Worm (Caenorhabditis elegans) whole organism, L2 larva: Measurements from ENCODE around the gene ubh-4.

Experiments used
- C34F6.9 ChIP-seq: fragments of 150-350 bp; optimal IDR thresholded peaks from 2 replicates; lab custom pipeline; 2014; ENCODE audit warnings: missing biosample characterization, missing genetic modification characterization
- F13H6.1 ChIP-seq: sonication (generic microtip); optimal IDR thresholded peaks from 2 replicates; lab custom pipeline; 2016; ENCODE audit warnings: missing genetic modification characterization, missing compliant biosample characterization
- R02D3.7 ChIP-seq: fragments of 150-350 bp; optimal IDR thresholded peaks from 2 replicates; lab custom pipeline; 2014; ENCODE audit warnings: missing biosample characterization, missing genetic modification characterization
- Y55F3AM.14 ChIP-seq: fragments of 200-800 bp; sonication (Bioruptor generic); optimal IDR thresholded peaks from 2 replicates; lab custom pipeline; 2018; ENCODE audit warnings: mild to moderate bottlenecking, missing genetic modification characterization, missing compliant biosample characterization
- ZK546.5 ChIP-seq: sonication (generic microtip); optimal IDR thresholded peaks from 2 replicates; lab custom pipeline; 2017; ENCODE audit warnings: missing biosample characterization, missing genetic modification characterization
- alr-1 ChIP-seq: fragments of 150-350 bp; optimal IDR thresholded peaks from 2 replicates; lab custom pipeline; 2014; ENCODE audit warnings: missing biosample characterization, missing genetic modification characterization
- aly-2 ChIP-seq: fragments of 150-350 bp; optimal IDR thresholded peaks from 2 replicates; lab custom pipeline; 2014; ENCODE audit warnings: missing biosample characterization, missing genetic modification characterization
- blmp-1 ChIP-seq: sonication (generic microtip); optimal IDR thresholded peaks from 2 replicates; lab custom pipeline; 2017; ENCODE audit warnings: missing genetic modification characterization, mild to moderate bottlenecking, missing compliant biosample characterization, antibody characterized with exemption, moderate library complexity; ENCODE audit not compliant: insufficient read depth
- ceh-16 ChIP-seq: fragments of 150-350 bp; optimal IDR thresholded peaks from 2 replicates; lab custom pipeline; 2014; ENCODE audit warnings: missing biosample characterization, missing genetic modification characterization
- ceh-82 ChIP-seq: fragments of 150-350 bp; optimal IDR thresholded peaks from 2 replicates; lab custom pipeline; 2014; ENCODE audit warnings: missing biosample characterization, missing genetic modification characterization
- crh-2 ChIP-seq: sonication (generic microtip); optimal IDR thresholded peaks from 2 replicates; lab custom pipeline; 2017; ENCODE audit warnings: missing biosample characterization, missing genetic modification characterization
- dmd-4 ChIP-seq: sonication (generic microtip); optimal IDR thresholded peaks from 2 replicates; lab custom pipeline; 2017; ENCODE audit warnings: missing biosample characterization, missing genetic modification characterization
- egl-27 ChIP-seq: sonication (generic microtip); optimal IDR thresholded peaks from 3 replicates; lab custom pipeline; 2017; ENCODE audit warnings: missing biosample characterization, missing genetic modification reagents, missing genetic modification characterization
- elt-1 ChIP-seq: fragments of 150-350 bp; optimal IDR thresholded peaks from 2 replicates; lab custom pipeline; 2014; ENCODE audit warnings: missing biosample characterization, missing genetic modification characterization
- elt-3 ChIP-seq: sonication (generic microtip); optimal IDR thresholded peaks from 2 replicates; lab custom pipeline; 2017; ENCODE audit warnings: missing biosample characterization, missing genetic modification characterization
- fos-1 ChIP-seq: fragments of 150-350 bp; optimal IDR thresholded peaks from 2 replicates; lab custom pipeline; 2014; ENCODE audit warnings: missing biosample characterization, missing genetic modification characterization
- gmeb-1 ChIP-seq: fragments of 150-350 bp; optimal IDR thresholded peaks from 2 replicates; lab custom pipeline; 2014; ENCODE audit warnings: missing biosample characterization, missing genetic modification characterization
- lin-11 ChIP-seq: fragments of 150-350 bp; sonication (generic microtip); optimal IDR thresholded peaks from 2 replicates; lab custom pipeline; 2014; ENCODE audit warnings: missing biosample characterization, missing genetic modification characterization, inconsistent platforms, mixed read lengths
- lin-13 ChIP-seq: fragments of 150-350 bp; optimal IDR thresholded peaks from 2 replicates; lab custom pipeline; 2014; ENCODE audit warnings: missing biosample characterization, missing genetic modification reagents, missing genetic modification characterization
- lin-39 ChIP-seq: fragments of 150-350 bp; optimal IDR thresholded peaks from 2 replicates; lab custom pipeline; 2014; ENCODE audit warnings: missing biosample characterization, missing genetic modification reagents, missing genetic modification characterization
- lsy-2 ChIP-seq, 2 experiments: fragments of 150-350 bp in 1 of 2; sonication (generic microtip) in 1 of 2; optimal IDR thresholded peaks; 2 replicates each; lab custom pipeline; 2014 to 2017; ENCODE audit warnings: missing biosample characterization in 2 of 2, missing genetic modification characterization in 2 of 2
- mab-5 ChIP-seq: fragments of 150-350 bp; optimal IDR thresholded peaks from 2 replicates; lab custom pipeline; 2014; ENCODE audit warnings: missing biosample characterization, missing genetic modification characterization
- mbf-1 ChIP-seq: sonication (generic microtip); optimal IDR thresholded peaks from 2 replicates; lab custom pipeline; 2017; ENCODE audit warnings: missing biosample characterization, missing genetic modification characterization
- mdl-1 ChIP-seq, 2 experiments: fragments of 150-350 bp in 1 of 2; sonication (generic microtip) in 1 of 2; optimal IDR thresholded peaks; 2 replicates each; lab custom pipeline; 2017; ENCODE audit warnings: missing biosample characterization in 2 of 2, missing genetic modification characterization in 2 of 2
- nhr-10 ChIP-seq: sonication (generic microtip); optimal IDR thresholded peaks from 2 replicates; lab custom pipeline; 2017; ENCODE audit warnings: missing biosample characterization, missing genetic modification characterization
- nhr-11 ChIP-seq: fragments of 150-350 bp; optimal IDR thresholded peaks from 2 replicates; lab custom pipeline; 2014; ENCODE audit warnings: missing biosample characterization, missing genetic modification characterization
- nhr-12 ChIP-seq: fragments of 150-350 bp; optimal IDR thresholded peaks from 2 replicates; lab custom pipeline; 2014; ENCODE audit warnings: missing biosample characterization, missing genetic modification characterization
- nhr-129 ChIP-seq: fragments of 150-350 bp; optimal IDR thresholded peaks from 2 replicates; lab custom pipeline; 2014; ENCODE audit warnings: missing biosample characterization, missing genetic modification characterization
- nhr-21 ChIP-seq: fragments of 150-350 bp; optimal IDR thresholded peaks from 2 replicates; lab custom pipeline; 2014; ENCODE audit warnings: missing biosample characterization, missing genetic modification characterization
- nhr-23 ChIP-seq: fragments of 150-350 bp; optimal IDR thresholded peaks from 2 replicates; lab custom pipeline; 2014; ENCODE audit warnings: missing biosample characterization, missing genetic modification reagents, missing genetic modification characterization
- nhr-237 ChIP-seq: fragments of 150-350 bp; optimal IDR thresholded peaks from 2 replicates; lab custom pipeline; 2014; ENCODE audit warnings: missing biosample characterization, missing genetic modification characterization
- nhr-25 ChIP-seq: fragments of 150-350 bp; sonication (generic microtip); optimal IDR thresholded peaks from 3 replicates; lab custom pipeline; 2014; ENCODE audit warnings: missing biosample characterization, missing genetic modification characterization
- nhr-6 ChIP-seq: fragments of 150-350 bp; optimal IDR thresholded peaks from 2 replicates; lab custom pipeline; 2014; ENCODE audit warnings: missing biosample characterization, missing genetic modification characterization
- peb-1 ChIP-seq: fragments of 150-350 bp; optimal IDR thresholded peaks from 2 replicates; lab custom pipeline; 2014; ENCODE audit warnings: missing biosample characterization, missing genetic modification characterization
- sem-4 ChIP-seq: fragments of 150-350 bp; optimal IDR thresholded peaks from 2 replicates; lab custom pipeline; 2014; ENCODE audit warnings: missing biosample characterization, missing genetic modification reagents, missing genetic modification characterization
- skn-1 ChIP-seq: sonication (generic microtip); optimal IDR thresholded peaks from 2 replicates; lab custom pipeline; 2017; ENCODE audit warnings: missing biosample characterization, missing genetic modification characterization
- sma-3 ChIP-seq: sonication (generic microtip); optimal IDR thresholded peaks from 2 replicates; lab custom pipeline; 2016; ENCODE audit warnings: missing genetic modification reagents, missing genetic modification characterization, missing compliant biosample characterization
- sma-9 ChIP-seq, 2 experiments: fragments of 150-350 bp in 1 of 2; sonication (generic microtip) in 1 of 2; optimal IDR thresholded peaks; 2 replicates each; lab custom pipeline; 2014 to 2016; ENCODE audit warnings: missing genetic modification characterization in 2 of 2, mild to moderate bottlenecking in 1 of 2, missing biosample characterization in 1 of 2, missing compliant biosample characterization in 1 of 2, missing genetic modification reagents in 1 of 2, moderate library complexity in 1 of 2
- snpc-4 ChIP-seq: fragments of 150-350 bp; optimal IDR thresholded peaks from 2 replicates; lab custom pipeline; 2014; ENCODE audit warnings: missing biosample characterization, missing genetic modification characterization
- unc-39 ChIP-seq: fragments of 150-350 bp; optimal IDR thresholded peaks from 2 replicates; lab custom pipeline; 2014; ENCODE audit warnings: missing biosample characterization, missing genetic modification characterization
- unc-55 ChIP-seq: fragments of 150-350 bp; sonication (generic microtip); optimal IDR thresholded peaks from 3 replicates; lab custom pipeline; 2014; ENCODE audit warnings: missing biosample characterization, missing genetic modification reagents, missing genetic modification characterization
- unc-62 ChIP-seq: fragments of 150-350 bp; optimal IDR thresholded peaks from 2 replicates; lab custom pipeline; 2014; ENCODE audit warnings: missing biosample characterization, missing genetic modification reagents, missing genetic modification characterization
- zag-1 ChIP-seq: fragments of 150-350 bp; optimal IDR thresholded peaks from 2 replicates; lab custom pipeline; 2014; ENCODE audit warnings: missing biosample characterization, missing genetic modification characterization
- ztf-1 ChIP-seq: fragments of 200-800 bp; sonication (Bioruptor generic); conservative IDR thresholded peaks from 2 replicates; pipeline ENCODE4 v1.3.6; 2022; ENCODE audit warnings: missing genetic modification characterization, missing compliant biosample characterization
- ztf-11 ChIP-seq: sonication (generic microtip); optimal IDR thresholded peaks from 2 replicates; lab custom pipeline; 2017; ENCODE audit warnings: missing biosample characterization, missing genetic modification characterization
- ztf-4 ChIP-seq: fragments of 150-350 bp; optimal IDR thresholded peaks from 2 replicates; lab custom pipeline; 2014; ENCODE audit warnings: missing biosample characterization, missing genetic modification characterization

ubh-4 gene

ce11 chrII:8071012-8071625 is 31.7 kb upstream of the ubh-4 start:
- TF ChIP-seq sma-3 (GFP tag; lab: Kevin White, UChicago) = peak; percentile 46
- TF ChIP-seq alr-1 (tag; lab: Kevin White, UChicago) = no peak
- TF ChIP-seq crh-2 (tag; lab: Kevin White, UChicago) = peak; percentile 33
- peak; percentile 53 for TF ChIP-seq sma-9 (GFP tag; optimal IDR thresholded peaks at IDR 0.05; lab: Kevin White, UChicago)
- TF ChIP-seq sma-9 (tag; optimal IDR thresholded peaks at IDR 0.05; lab: Kevin White, UChicago) = no peak
- TF ChIP-seq nhr-21 = peak; percentile 30
- peak; percentile 36 for TF ChIP-seq fos-1 (tag; lab: Kevin White, UChicago)
- no peak for TF ChIP-seq gmeb-1
- peak; percentile 52 for TF ChIP-seq blmp-1 (tag; lab: Kevin White, UChicago)

DNA sequence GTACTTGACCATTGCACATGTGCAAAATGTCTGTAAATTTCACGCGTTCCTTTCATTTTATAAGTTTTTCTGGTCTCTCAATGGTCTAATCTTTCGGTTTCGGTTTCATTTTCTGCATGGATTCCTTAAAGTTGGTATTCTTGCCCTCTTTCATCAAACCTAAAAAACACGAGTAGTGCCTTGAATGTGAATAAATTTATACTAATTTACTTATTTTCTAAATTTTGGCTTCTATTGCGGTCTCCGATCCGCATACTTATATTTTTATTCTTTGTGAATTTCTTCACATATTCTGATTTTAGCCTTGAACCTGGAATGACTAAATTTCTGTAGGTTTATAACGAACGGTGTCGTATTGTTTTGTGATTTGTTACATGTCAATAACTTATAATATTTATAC is 26.6 kb upstream of the ubh-4 start, which contains the start of gene pdha-1:
pdha-1 (plus strand) TSS at position 301 of the 400 bp plus-strand sequence.
- no peak for TF ChIP-seq sma-3 (GFP tag; lab: Kevin White, UChicago)
- no peak for TF ChIP-seq fos-1 (tag; lab: Kevin White, UChicago)
- TF ChIP-seq F13H6.1 (tag; lab: Kevin White, UChicago) = no peak
- TF ChIP-seq ceh-16 (tag; lab: Kevin White, UChicago) = no peak
- TF ChIP-seq nhr-10 (tag; lab: Kevin White, UChicago) = no peak
- no peak for TF ChIP-seq lin-11 (tag; lab: Kevin White, UChicago)
- no peak for TF ChIP-seq C34F6.9

DNA sequence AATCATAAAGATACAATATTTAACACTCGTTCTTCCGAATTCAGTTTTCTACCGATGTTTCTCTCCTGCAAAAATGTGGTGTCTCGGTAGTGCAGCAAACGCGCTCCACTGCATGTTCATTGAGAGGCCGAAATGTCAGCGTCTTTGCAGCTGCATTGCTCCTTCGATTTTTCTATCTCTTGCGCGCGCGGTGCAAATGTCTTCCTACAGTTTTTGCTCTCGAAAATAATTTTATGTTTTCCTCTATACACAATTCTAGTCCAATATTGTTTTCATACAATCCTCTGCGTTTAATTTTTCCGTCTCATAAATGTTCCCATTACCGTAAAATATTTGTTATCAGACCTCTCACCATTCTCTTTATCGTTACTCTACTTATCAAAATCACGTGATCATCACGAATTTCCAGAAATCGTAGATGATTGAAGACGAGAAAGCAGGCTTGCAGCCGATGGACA is 23.0 kb upstream of the ubh-4 start, which contains the start of gene ufd-2:
ufd-2 (plus strand) TSS at position 408 of the 458 bp plus-strand sequence.
- peak; percentile 75 for TF ChIP-seq crh-2 (tag; lab: Kevin White, UChicago)
- no peak for TF ChIP-seq ztf-11 (tag; lab: Kevin White, UChicago)
- no peak for TF ChIP-seq unc-62
- TF ChIP-seq F13H6.1 (tag; lab: Kevin White, UChicago) = peak; percentile 72
- TF ChIP-seq R02D3.7 = no peak
- TF ChIP-seq nhr-237 = no peak
- peak; percentile 41 for TF ChIP-seq snpc-4 (tag; lab: Kevin White, UChicago)
- TF ChIP-seq zag-1 = peak; percentile 23
- TF ChIP-seq elt-3 (tag; lab: Kevin White, UChicago) = no peak
- no peak for TF ChIP-seq nhr-23 (tag; lab: Kevin White, UChicago)
- peak; percentile 21 for TF ChIP-seq Y55F3AM.14 (GFP tag; lab: Kevin White, UChicago)
- TF ChIP-seq nhr-11 (tag; lab: Kevin White, UChicago) = no peak
- no peak for TF ChIP-seq nhr-12
- TF ChIP-seq C34F6.9 = peak; percentile 89
- TF ChIP-seq sma-9 (GFP tag; optimal IDR thresholded peaks at IDR 0.05; lab: Kevin White, UChicago) = peak; percentile 52
- TF ChIP-seq sma-9 (tag; optimal IDR thresholded peaks at IDR 0.05; lab: Kevin White, UChicago) = no peak
- no peak for TF ChIP-seq ceh-16 (tag; lab: Kevin White, UChicago)
- peak; percentile 64 for TF ChIP-seq sma-3 (GFP tag; lab: Kevin White, UChicago)
- TF ChIP-seq nhr-129 (tag; lab: Kevin White, UChicago) = peak; percentile 87
- no peak for TF ChIP-seq unc-39 (tag; lab: Kevin White, UChicago)
- peak; percentile 4 for TF ChIP-seq nhr-6 (tag; lab: Kevin White, UChicago)
- no peak for TF ChIP-seq sem-4 (tag; lab: Kevin White, UChicago)
- peak; percentile 70 for TF ChIP-seq lin-13 (GFP tag; lab: Kevin White, UChicago)
- no peak for TF ChIP-seq elt-1
- no peak for TF ChIP-seq nhr-25 (tag; lab: Kevin White, UChicago)
- TF ChIP-seq nhr-10 (tag; lab: Kevin White, UChicago) = no peak
- TF ChIP-seq ceh-82 = no peak
- TF ChIP-seq skn-1 (tag; lab: Kevin White, UChicago) = no peak
- no peak for TF ChIP-seq aly-2 (tag; lab: Kevin White, UChicago)
- no peak for TF ChIP-seq lin-39
- TF ChIP-seq dmd-4 (tag; lab: Kevin White, UChicago) = no peak
- no peak for TF ChIP-seq peb-1 (tag; lab: Kevin White, UChicago)
- peak; percentile 28 to 85 for TF ChIP-seq lsy-2 (tag; optimal IDR thresholded peaks at IDR 0.05; lab: Kevin White, UChicago)
- TF ChIP-seq unc-55 = peak; percentile 79
- no peak for TF ChIP-seq mbf-1 (tag; lab: Kevin White, UChicago)
- no peak for TF ChIP-seq mdl-1 (tag; optimal IDR thresholded peaks at IDR 0.05; lab: Kevin White, UChicago)
- peak; percentile 60 for TF ChIP-seq fos-1 (tag; lab: Kevin White, UChicago)
- TF ChIP-seq egl-27 (tag; lab: Kevin White, UChicago) = no peak
- TF ChIP-seq alr-1 (tag; lab: Kevin White, UChicago) = no peak
- TF ChIP-seq nhr-21 = peak; percentile 25
- no peak for TF ChIP-seq mab-5 (tag; lab: Kevin White, UChicago)
- TF ChIP-seq ztf-1 (GFP tag; lab: Robert Waterston, UW) = no peak
- TF ChIP-seq gmeb-1 = no peak
- TF ChIP-seq lin-11 (tag; lab: Kevin White, UChicago) = peak; percentile 53
- TF ChIP-seq blmp-1 (tag; lab: Kevin White, UChicago) = no peak
- no peak for TF ChIP-seq ZK546.5 (tag; lab: Kevin White, UChicago)
- no peak for TF ChIP-seq ztf-4 (tag; lab: Kevin White, UChicago)
